Fruit fly (Drosophila melanogaster): ENCODE data around the gene CG4768.
A peak's percentile ranks its signal among the peaks of the same experiment; 100 is the strongest.

The CG4768 gene

DNA sequence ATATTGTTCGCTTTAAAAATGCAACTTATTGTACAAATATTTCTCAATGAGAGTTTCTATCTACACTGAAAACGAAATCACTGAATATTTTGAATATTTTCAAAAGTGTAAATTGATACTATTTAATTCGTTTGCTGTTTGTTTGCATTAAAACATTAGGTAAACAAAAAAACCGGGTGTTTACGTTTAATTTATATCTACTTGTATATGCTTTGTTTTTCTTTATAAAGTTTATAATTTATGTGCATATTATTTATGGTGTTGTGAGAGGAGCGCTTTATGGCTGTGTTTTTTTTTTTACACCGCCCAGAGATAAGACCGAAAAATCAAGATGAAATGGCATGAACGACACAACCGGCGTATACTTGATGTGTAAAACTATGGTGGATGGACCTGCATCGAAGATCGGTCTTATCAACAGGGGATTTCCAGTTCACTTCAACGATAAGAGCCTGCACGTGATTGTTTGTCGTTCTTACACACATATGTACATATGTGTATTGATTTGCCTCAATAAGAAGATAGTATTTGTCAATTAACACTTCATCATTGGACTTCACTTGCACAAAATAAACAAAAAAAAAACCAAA lies 37.6 kb downstream of the CG4768 start:
- TF ChIP-seq rgr (GFP tag; optimal IDR thresholded peaks at IDR 0.05) (peak; percentile 19), CG9705 (GFP tag; optimal IDR thresholded peaks at IDR 0.05) (no peak), N (GFP tag; optimal IDR thresholded peaks at IDR 0.05) (no peak), Hnf4 (GFP tag; optimal IDR thresholded peaks at IDR 0.05) (no peak), Hr83 (GFP tag; optimal IDR thresholded peaks at IDR 0.05; ENCODE audit: poor library complexity, severe bottlenecking) (no peak), foxo (GFP tag; optimal IDR thresholded peaks at IDR 0.05) (peak in 1 of 2 experiments; percentile 4), CrebA (GFP tag; optimal IDR thresholded peaks at IDR 0.05; ENCODE audit: borderline replicate concordance) (no peak), Vsx2 (GFP tag; optimal IDR thresholded peaks at IDR 0.05; ENCODE audit: partially characterized antibody) (no peak), Rel (GFP tag; optimal IDR thresholded peaks at IDR 0.05) (no peak), Rel (tag; optimal IDR thresholded peaks at IDR 0.05) (peak; percentile 77), dmrt93B (GFP tag; optimal IDR thresholded peaks at IDR 0.05) (no peak), Dif (GFP tag; optimal IDR thresholded peaks at IDR 0.05; ENCODE audit: partially characterized antibody) (no peak), br (GFP tag; optimal IDR thresholded peaks at IDR 0.05) (no peak), h (GFP tag; optimal IDR thresholded peaks at IDR 0.05) (no peak), Hr78 (GFP tag; optimal IDR thresholded peaks at IDR 0.05) (no peak), OdsH (GFP tag; optimal IDR thresholded peaks at IDR 0.05) (peak; percentile 12)

dm6 chrX:16830081-16830480 lies 38.2 kb downstream of the CG4768 start:
- TF ChIP-seq rgr (GFP tag; optimal IDR thresholded peaks at IDR 0.05) (no peak), woc (GFP tag; optimal IDR thresholded peaks at IDR 0.05) (no peak), tai (GFP tag; optimal IDR thresholded peaks at IDR 0.05) (no peak), GATAd (GFP tag; optimal IDR thresholded peaks at IDR 0.05) (no peak), ey (GFP tag; optimal IDR thresholded peaks at IDR 0.05) (no peak), pan (optimal IDR thresholded peaks at IDR 0.05) (no peak)

dm6 chrX:16831848-16832247 lies 39.9 kb downstream of the CG4768 start:
- no peak for TF ChIP-seq Dfd (GFP tag; optimal IDR thresholded peaks at IDR 0.05)
- no peak for TF ChIP-seq OdsH (GFP tag; optimal IDR thresholded peaks at IDR 0.05)
- no peak for TF ChIP-seq rgr (GFP tag; optimal IDR thresholded peaks at IDR 0.05)
- TF ChIP-seq CG32264 (GFP tag; optimal IDR thresholded peaks at IDR 0.05) = no peak
- TF ChIP-seq CrebA (GFP tag; optimal IDR thresholded peaks at IDR 0.05; ENCODE audit: borderline replicate concordance) = no peak

DNA sequence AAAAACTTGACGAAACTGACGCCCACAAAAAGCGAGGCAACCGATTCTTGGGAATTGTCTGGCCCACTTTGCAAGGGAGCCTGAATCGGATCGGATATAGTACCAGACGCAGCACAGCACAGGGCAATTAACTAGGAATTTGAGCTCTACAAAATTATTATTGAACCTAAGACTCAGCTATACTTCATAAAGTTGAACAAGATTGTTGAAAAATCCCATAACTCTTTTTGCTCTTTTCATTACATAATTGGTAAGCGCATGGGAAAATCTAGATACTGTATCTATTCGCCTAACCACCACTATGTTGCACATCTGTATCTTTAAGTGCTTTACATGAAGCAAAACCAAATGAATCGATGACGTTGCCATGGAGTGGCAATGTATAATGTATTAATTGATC lies 41.2 kb downstream of the CG4768 start:
- TF ChIP-seq ey (GFP tag; optimal IDR thresholded peaks at IDR 0.05) = peak; percentile 27
- TF ChIP-seq br (GFP tag; optimal IDR thresholded peaks at IDR 0.05) = peak; percentile 15
- no peak for TF ChIP-seq Dif (GFP tag; optimal IDR thresholded peaks at IDR 0.05; ENCODE audit: partially characterized antibody)
- TF ChIP-seq fru (GFP tag; optimal IDR thresholded peaks at IDR 0.05) = peak; percentile 54
- TF ChIP-seq h (GFP tag; optimal IDR thresholded peaks at IDR 0.05) = peak; percentile 30
- TF ChIP-seq sv (GFP tag; optimal IDR thresholded peaks at IDR 0.05) = peak; percentile 61
- peak; percentile 34 for TF ChIP-seq rgr (GFP tag; optimal IDR thresholded peaks at IDR 0.05)
- TF ChIP-seq sage (GFP tag; optimal IDR thresholded peaks at IDR 0.05) = no peak
- TF ChIP-seq foxo (GFP tag; optimal IDR thresholded peaks at IDR 0.05) = peak in 1 of 2 experiments; percentile 38
- TF ChIP-seq Abd-B (GFP tag; optimal IDR thresholded peaks at IDR 0.05) = no peak
- TF ChIP-seq dl (GFP tag; optimal IDR thresholded peaks at IDR 0.05; ENCODE audit: insufficient read depth in 1 of 2, partially characterized antibody in 2 of 2) = no peak

DNA sequence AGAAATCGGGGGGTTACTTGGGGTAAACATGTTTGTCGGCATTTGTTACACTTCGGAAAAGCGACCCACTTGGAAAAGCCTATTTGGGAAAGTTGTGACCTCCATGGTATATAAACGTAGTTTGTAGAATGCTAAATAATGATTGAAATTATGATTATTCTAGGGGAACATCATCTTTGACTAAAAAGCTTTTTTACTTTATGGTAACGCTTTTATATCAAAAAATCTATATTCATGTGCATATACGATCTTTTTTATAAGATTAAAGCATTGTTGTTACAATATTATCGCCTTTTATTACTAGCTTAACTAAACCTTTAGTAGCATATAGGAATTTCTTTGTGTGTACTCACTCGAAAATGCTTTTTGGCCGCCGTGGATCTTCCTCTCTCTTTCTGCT lies 42.3 kb downstream of the CG4768 start:
- TF ChIP-seq dsf (GFP tag; optimal IDR thresholded peaks at IDR 0.05; ENCODE audit: borderline replicate concordance) (no peak), psq (GFP tag; optimal IDR thresholded peaks at IDR 0.05) (peak; percentile 49), Jra (GFP tag; optimal IDR thresholded peaks at IDR 0.05) (no peak), woc (GFP tag; optimal IDR thresholded peaks at IDR 0.05) (peak; percentile 12), foxo (GFP tag; optimal IDR thresholded peaks at IDR 0.05) (peak in 1 of 2 experiments; percentile 50), rgr (GFP tag; optimal IDR thresholded peaks at IDR 0.05) (peak; percentile 46), GATAd (GFP tag; optimal IDR thresholded peaks at IDR 0.05) (no peak), HLH106 (tag; optimal IDR thresholded peaks at IDR 0.05) (peak; percentile 10), OdsH (GFP tag; optimal IDR thresholded peaks at IDR 0.05) (peak; percentile 52), dmrt93B (GFP tag; optimal IDR thresholded peaks at IDR 0.05) (no peak), Abd-B (GFP tag; optimal IDR thresholded peaks at IDR 0.05) (no peak), Hr78 (GFP tag; optimal IDR thresholded peaks at IDR 0.05) (no peak), sage (GFP tag; optimal IDR thresholded peaks at IDR 0.05) (no peak), Sp1 (GFP tag; optimal IDR thresholded peaks at IDR 0.05) (peak; percentile 3), Hr83 (GFP tag; optimal IDR thresholded peaks at IDR 0.05; ENCODE audit: poor library complexity, severe bottlenecking) (no peak), usp (GFP tag; optimal IDR thresholded peaks at IDR 0.05) (no peak), Myc (optimal IDR thresholded peaks at IDR 0.05) (no peak), tai (GFP tag; optimal IDR thresholded peaks at IDR 0.05) (no peak), CG32264 (GFP tag; optimal IDR thresholded peaks at IDR 0.05) (no peak), jim (GFP tag; optimal IDR thresholded peaks at IDR 0.05) (no peak), ey (GFP tag; optimal IDR thresholded peaks at IDR 0.05) (peak; percentile 23), Dif (GFP tag; optimal IDR thresholded peaks at IDR 0.05; ENCODE audit: partially characterized antibody) (no peak), pan (optimal IDR thresholded peaks at IDR 0.05) (no peak), fru (GFP tag; optimal IDR thresholded peaks at IDR 0.05) (peak; percentile 49), Rel (GFP tag; optimal IDR thresholded peaks at IDR 0.05) (no peak), Rel (tag; optimal IDR thresholded peaks at IDR 0.05) (no peak), Vsx2 (GFP tag; optimal IDR thresholded peaks at IDR 0.05; ENCODE audit: partially characterized antibody) (no peak), br (GFP tag; optimal IDR thresholded peaks at IDR 0.05) (no peak), Mio (GFP tag; optimal IDR thresholded peaks at IDR 0.05) (no peak), CG9705 (GFP tag; optimal IDR thresholded peaks at IDR 0.05) (no peak), Dfd (GFP tag; optimal IDR thresholded peaks at IDR 0.05) (no peak), brk (GFP tag; optimal IDR thresholded peaks at IDR 0.05) (no peak)

All from whole organism, wandering third instar larva.